Fruit fly (Drosophila melanogaster) whole organism: ENCODE data around the gene CG31493.

ENCODE experiments used
- EcR ChIP-seq, 2 experiments: fragments of >200 bp; optimal IDR thresholded peaks; 2 replicates each; lab custom pipeline; 2017; ENCODE audit warnings: missing biosample characterization in 2 of 2, missing genetic modification characterization in 2 of 2, missing genetic modification reagents in 2 of 2
- psq ChIP-seq: fragments of >200 bp; optimal IDR thresholded peaks from 2 replicates; lab custom pipeline; 2017

dm6 chr3R:7139188-7140038 lies 8.1 kb downstream of the CG31493 start:
- TF ChIP-seq EcR (GFP tag; optimal IDR thresholded peaks at IDR 0.05; lab: Kevin White, UChicago) (no peak), psq (lab: Kevin White, UChicago) (no peak)
